Worm (Caenorhabditis elegans): ENCODE measurements around the gene F39E9.14.

DNA sequence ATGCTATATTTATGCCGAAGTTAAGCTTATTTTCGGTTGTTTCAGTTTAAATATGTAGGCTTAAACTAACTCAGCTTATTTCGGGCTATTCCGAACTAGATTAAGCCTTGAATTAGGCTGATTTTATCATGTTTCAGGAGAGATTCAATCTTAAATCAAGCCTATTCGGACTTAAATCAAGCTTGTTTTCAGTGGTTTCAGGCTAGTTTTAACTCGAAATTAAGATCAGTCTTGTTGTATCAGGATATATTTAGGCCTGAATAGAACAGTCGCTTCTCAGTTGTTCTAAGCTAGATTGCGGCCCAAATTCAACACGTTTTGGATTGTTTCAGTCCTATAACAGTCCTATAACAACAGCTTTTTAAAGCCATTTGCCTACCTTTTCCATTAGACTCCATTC lies 38.7 kb downstream of the F39E9.14 start:
- TF ChIP-seq unc-62 (GFP tag; optimal IDR thresholded peaks at IDR 0.05) (no peak), elt-3 (tag; optimal IDR thresholded peaks at IDR 0.05) (no peak), aly-2 (tag; optimal IDR thresholded peaks at IDR 0.05) (no peak), ceh-90 (tag; optimal IDR thresholded peaks at IDR 0.05) (no peak), nhr-237 (tag; optimal IDR thresholded peaks at IDR 0.05) (no peak), mep-1 (tag; optimal IDR thresholded peaks at IDR 0.05) (no peak), ceh-82 (tag; optimal IDR thresholded peaks at IDR 0.05) (no peak)

Measured in whole organism, L1 larva.